Worm (Caenorhabditis elegans) whole organism, midembryonic: ENCODE data around the gene spp-11.

Source experiments
- cog-1 ChIP-seq: sonication (generic microtip); optimal IDR thresholded peaks from 2 replicates; lab custom pipeline; 2016; ENCODE audit warnings: missing genetic modification characterization, missing compliant biosample characterization
- flt-1 ChIP-seq: fragments of 200-800 bp; sonication (Bioruptor generic); IDR thresholded peaks from 2 replicates; pipeline ENCODE4 v1.3.6; 2022; ENCODE audit warnings: missing genetic modification characterization, missing compliant biosample characterization
- med-1 ChIP-seq: sonication (generic microtip); optimal IDR thresholded peaks from 2 replicates; lab custom pipeline; 2017; ENCODE audit warnings: missing genetic modification characterization, mild to moderate bottlenecking, missing compliant biosample characterization, antibody characterized with exemption, missing genetic modification reagents; ENCODE audit not compliant: insufficient read depth
- ref-1 ChIP-seq: fragments of 200-800 bp; sonication (Bioruptor generic); conservative IDR thresholded peaks from 2 replicates; pipeline ENCODE4 v1.3.6; 2022; ENCODE audit warnings: missing genetic modification reagents, missing genetic modification characterization, missing compliant biosample characterization
- tab-1 ChIP-seq: fragments of 200-800 bp; sonication (Bioruptor generic); IDR thresholded peaks from 2 replicates; pipeline ENCODE4 v1.3.6; 2022; ENCODE audit warnings: missing genetic modification characterization, missing compliant biosample characterization
- ztf-23 ChIP-seq: fragments of 200-800 bp; sonication (Bioruptor generic); IDR thresholded peaks from 2 replicates; pipeline ENCODE4 v1.3.6; 2022; ENCODE audit warnings: missing genetic modification reagents, missing genetic modification characterization, missing compliant biosample characterization

ce11 chrII:6374646-6375045 lies 32.5 kb downstream of the spp-11 start:
- TF ChIP-seq flt-1 (no peak), med-1 (GFP tag; lab: Kevin White, UChicago) (no peak), tab-1 (GFP tag; lab: Robert Waterston, UW) (no peak), ref-1 (GFP tag; lab: Robert Waterston, UW) (no peak), ztf-23 (GFP tag; lab: Robert Waterston, UW) (no peak), cog-1 (no peak)
